Worm (Caenorhabditis elegans): Measurements from ENCODE around the gene F07C6.4.

DNA sequence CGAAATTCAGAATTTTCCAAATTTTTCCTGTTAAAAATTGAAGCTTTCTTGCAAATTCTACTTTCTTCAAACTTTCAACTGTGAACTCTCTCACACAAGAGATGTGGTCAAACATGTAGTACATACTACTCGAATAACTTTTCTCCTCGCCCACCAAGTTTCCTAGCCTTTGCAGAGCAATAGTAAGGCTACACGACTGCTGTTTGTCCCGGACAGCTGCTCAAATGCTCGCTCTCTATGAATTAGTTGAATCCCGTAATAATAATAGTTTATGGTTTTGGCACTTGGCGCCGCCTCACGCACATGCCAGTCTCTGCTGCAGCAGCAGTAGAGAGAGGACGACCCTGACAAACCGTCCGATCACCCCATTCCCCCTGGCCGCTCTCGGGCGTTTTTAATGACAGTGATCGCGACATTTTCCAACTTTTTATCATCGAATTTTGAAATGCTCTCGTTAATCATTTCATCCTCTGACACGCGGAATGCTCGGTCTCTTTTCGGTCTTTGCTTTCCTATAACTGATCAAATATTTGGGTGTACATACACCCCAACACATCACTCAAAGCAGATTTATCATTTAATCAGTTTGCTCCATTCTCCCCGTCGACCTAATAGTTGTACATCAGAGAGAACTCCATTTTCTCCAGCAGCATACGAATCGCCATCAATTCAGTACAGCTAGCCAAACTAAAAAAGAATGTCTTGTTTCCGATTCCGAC, 28.1 kb downstream of the F07C6.4 start:
- TF ChIP-seq him-1 (tag; optimal IDR thresholded peaks at IDR 0.05) (no peak), dao-5 (tag; optimal IDR thresholded peaks at IDR 0.05) (no peak)

All from whole organism, L4/young adult.